Worm (Caenorhabditis elegans) whole organism, L2 larva: ENCODE data around the gene C12D12.3.
A peak's percentile ranks its signal among the peaks of the same experiment; 100 is the strongest.

Source experiments
- aly-2 ChIP-seq: fragments of 150-350 bp; optimal IDR thresholded peaks from 2 replicates; lab custom pipeline; 2014; ENCODE audit warnings: missing biosample characterization, missing genetic modification characterization
- egl-27 ChIP-seq: sonication (generic microtip); optimal IDR thresholded peaks from 3 replicates; lab custom pipeline; 2017; ENCODE audit warnings: missing biosample characterization, missing genetic modification reagents, missing genetic modification characterization
- lsy-2 ChIP-seq, 2 experiments: fragments of 150-350 bp in 1 of 2; sonication (generic microtip) in 1 of 2; optimal IDR thresholded peaks; 2 replicates each; lab custom pipeline; 2014 to 2017; ENCODE audit warnings: missing biosample characterization in 2 of 2, missing genetic modification characterization in 2 of 2

DNA sequence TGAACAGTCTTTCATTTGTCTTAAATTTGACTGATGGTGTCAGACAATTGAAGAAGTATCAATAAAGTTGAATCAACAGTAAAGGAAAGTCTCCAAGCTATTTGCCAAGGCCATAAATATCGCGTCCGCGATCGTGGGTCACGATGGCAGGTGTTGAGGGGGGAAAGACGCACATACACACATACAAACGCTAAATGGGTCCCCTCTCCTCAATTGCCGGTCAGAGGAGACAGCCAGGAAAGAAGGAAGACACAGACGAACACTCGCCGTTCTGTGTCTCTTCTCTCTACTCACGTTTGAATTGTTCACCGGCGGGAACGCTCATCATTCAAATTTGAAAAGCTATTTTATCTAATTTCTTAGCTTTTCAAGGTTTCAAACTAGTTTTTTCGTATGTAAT lies 51.8 kb downstream of the C12D12.3 start:
- TF ChIP-seq aly-2: no peak
- no peak for TF ChIP-seq egl-27
- peak in 1 of 2 experiments; percentile 47 for TF ChIP-seq lsy-2 (tag; optimal IDR thresholded peaks at IDR 0.05; lab: Kevin White, UChicago)
